Fruit fly (Drosophila melanogaster): Measurements from ENCODE around the gene Tim9a.

Tim9a gene

dm6 chrX:13358240-13358799, 26.7 kb upstream of the Tim9a start (continued):
- TF ChIP-seq abd-A (tag; optimal IDR thresholded peaks at IDR 0.05): peak; percentile 21
- TF ChIP-seq gcm2 (GFP tag; optimal IDR thresholded peaks at IDR 0.05): no peak
- TF ChIP-seq HLH4C (GFP tag; IDR thresholded peaks at IDR 0.05; ENCODE audit: partially characterized antibody): peak; percentile 50
- TF ChIP-seq amos (GFP tag; IDR thresholded peaks at IDR 0.05; ENCODE audit: partially characterized antibody): peak; percentile 64
- peak; percentile 37; the same call in 1 of the 2 replicates for TF ChIP-seq CG2129 (GFP tag; IDR thresholded peaks at IDR 0.05; ENCODE audit: partially characterized antibody)
- no peak for TF ChIP-seq bsh (GFP tag; optimal IDR thresholded peaks at IDR 0.05)
- peak; percentile 59 for TF ChIP-seq BEAF-32 (GFP tag; optimal IDR thresholded peaks at IDR 0.05)
- 0 out of 2 replicates have a peak, but pooled peaks have one; percentile 18 for TF ChIP-seq CG9215 (GFP tag; IDR thresholded peaks at IDR 0.05)
- TF ChIP-seq CG3281 (GFP tag; optimal IDR thresholded peaks at IDR 0.05): no peak
- 0 out of 3 replicates have a peak, but pooled peaks have one; percentile 47 for TF ChIP-seq CG7963 (GFP tag; IDR thresholded peaks at IDR 0.05; ENCODE audit: partially characterized antibody)
- no peak for TF ChIP-seq Poxn (GFP tag; IDR thresholded peaks at IDR 0.05)
- TF ChIP-seq tna (GFP tag; IDR thresholded peaks at IDR 0.05; ENCODE audit: partially characterized antibody): peak; percentile 21; the same call in 1 of the 2 replicates
- TF ChIP-seq CG2889 (GFP tag; IDR thresholded peaks at IDR 0.05): no peak
- TF ChIP-seq lab (GFP tag; optimal IDR thresholded peaks at IDR 0.05): no peak
- TF ChIP-seq wdn (GFP tag; IDR thresholded peaks at IDR 0.05): no peak
- TF ChIP-seq hb (GFP tag; IDR thresholded peaks at IDR 0.05; ENCODE audit: partially characterized antibody): peak; percentile 47; the same call in 1 of the 3 replicates
- no peak for TF ChIP-seq br (optimal IDR thresholded peaks at IDR 0.05)
- peak; percentile 62; the same call in 2 of the 3 replicates for TF ChIP-seq knrl (GFP tag; IDR thresholded peaks at IDR 0.05; ENCODE audit: partially characterized antibody)
- TF ChIP-seq Sry-β (GFP tag; optimal IDR thresholded peaks at IDR 0.05): peak; percentile 77
- TF ChIP-seq ham (GFP tag; IDR thresholded peaks at IDR 0.05): no peak
- peak; percentile 68 for TF ChIP-seq CG13287 (GFP tag; IDR thresholded peaks at IDR 0.05; ENCODE audit: partially characterized antibody)
- TF ChIP-seq HLHmδ (GFP tag; optimal IDR thresholded peaks at IDR 0.05): peak; percentile 18
- peak; percentile 69 for TF ChIP-seq unc-4 (GFP tag; IDR thresholded peaks at IDR 0.05; ENCODE audit: partially characterized antibody)
- TF ChIP-seq CG17328 (GFP tag; IDR thresholded peaks at IDR 0.05): no peak
- no peak for TF ChIP-seq CG33557 (GFP tag; optimal IDR thresholded peaks at IDR 0.05)
- 0 out of 2 replicates have a peak, but pooled peaks have one; percentile 1 for TF ChIP-seq crol (GFP tag; IDR thresholded peaks at IDR 0.05)
- TF ChIP-seq CG31365 (tag; optimal IDR thresholded peaks at IDR 0.05): no peak
- TF ChIP-seq CG14667 (GFP tag; IDR thresholded peaks at IDR 0.05): no peak
- no peak for TF ChIP-seq eyg (GFP tag; optimal IDR thresholded peaks at IDR 0.05)
- TF ChIP-seq CG14860 (GFP tag; IDR thresholded peaks at IDR 0.05; ENCODE audit: partially characterized antibody): 0 out of 3 replicates have a peak, but pooled peaks have one; percentile 45
- TF ChIP-seq ttk (GFP tag; IDR thresholded peaks at IDR 0.05): no peak
- TF ChIP-seq Awh (GFP tag; IDR thresholded peaks at IDR 0.05): no peak
- TF ChIP-seq CG13296 (GFP tag; optimal IDR thresholded peaks at IDR 0.05): no peak
- peak; percentile 18 for TF ChIP-seq stwl (tag; optimal IDR thresholded peaks at IDR 0.05)
- peak; percentile 34; the same call in 1 of the 3 replicates for TF ChIP-seq Opbp (GFP tag; IDR thresholded peaks at IDR 0.05; ENCODE audit: partially characterized antibody)
- TF ChIP-seq Nf-YC (tag; optimal IDR thresholded peaks at IDR 0.05): peak; percentile 32
- TF ChIP-seq Dll (GFP tag; IDR thresholded peaks at IDR 0.05; ENCODE audit: partially characterized antibody): peak; percentile 81
- TF ChIP-seq row (GFP tag; IDR thresholded peaks at IDR 0.05): peak; percentile 61
- TF ChIP-seq bbx (GFP tag; IDR thresholded peaks at IDR 0.05; ENCODE audit: partially characterized antibody): 0 out of 2 replicates have a peak, but pooled peaks have one; percentile 11
- TF ChIP-seq MBD-R2 (GFP tag; IDR thresholded peaks at IDR 0.05): no peak
- peak; percentile 51; the same call in 2 of the 3 replicates for TF ChIP-seq Doc3 (GFP tag; IDR thresholded peaks at IDR 0.05; ENCODE audit: partially characterized antibody)
- peak; percentile 44; the same call in 1 of the 3 replicates for TF ChIP-seq CG6791 (GFP tag; IDR thresholded peaks at IDR 0.05; ENCODE audit: partially characterized antibody)
- no peak for TF ChIP-seq CG13894 (tag; optimal IDR thresholded peaks at IDR 0.05)
